Fruit fly (Drosophila melanogaster): Measurements from ENCODE around the gene CG31559.

DNA sequence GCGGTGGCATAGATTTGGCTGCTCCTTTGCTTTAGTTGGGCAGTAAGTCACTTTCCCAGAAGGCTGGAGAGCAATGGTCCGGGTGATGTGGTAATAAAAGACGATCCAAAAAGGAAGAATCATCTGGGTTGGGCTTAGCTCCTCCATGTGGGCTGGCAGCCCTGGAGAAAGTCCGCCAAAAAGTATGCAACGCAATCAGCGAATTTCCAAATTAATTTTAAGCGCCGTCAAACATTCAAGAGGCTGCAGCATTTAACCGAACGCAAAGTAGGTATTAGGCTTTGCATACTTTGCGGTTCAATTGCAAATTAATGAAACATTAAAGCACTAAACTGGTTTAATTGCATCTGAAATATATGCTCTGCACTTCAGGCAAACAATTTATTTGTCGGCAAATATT lies 7.4 kb downstream of the CG31559 start:
- TF ChIP-seq pan (optimal IDR thresholded peaks at IDR 0.05) (no peak), psq (optimal IDR thresholded peaks at IDR 0.05) (no peak), usp (GFP tag; optimal IDR thresholded peaks at IDR 0.05) (no peak)
